Fruit fly (Drosophila melanogaster) whole organism, wandering third instar larva: ENCODE data around the gene CG17328.
A peak's percentile ranks its signal among the peaks of the same experiment; 100 is the strongest.

Experiments used
- CrebA ChIP-seq: fragments of 200-800 bp; sonication (Bioruptor generic); optimal IDR thresholded peaks from 2 replicates; lab custom pipeline; 2016; ENCODE audit warnings: missing biosample characterization, mild to moderate bottlenecking, missing genetic modification characterization, borderline replicate concordance
- h ChIP-seq: fragments of 200-800 bp; sonication (Bioruptor generic); optimal IDR thresholded peaks from 3 replicates; lab custom pipeline; 2016; ENCODE audit warnings: missing biosample characterization, mild to moderate bottlenecking, missing genetic modification characterization
- rgr ChIP-seq: fragments of 200-800 bp; sonication (Bioruptor generic); optimal IDR thresholded peaks from 3 replicates; lab custom pipeline; 2016; ENCODE audit warnings: missing biosample characterization, mild to moderate bottlenecking, missing genetic modification characterization
- tai ChIP-seq: sonication (Bioruptor generic); optimal IDR thresholded peaks from 2 replicates; lab custom pipeline; 2016; ENCODE audit warnings: missing biosample characterization, missing genetic modification characterization

- TF ChIP-seq tai (GFP tag; lab: Kevin White, UChicago) (peak; percentile 71), CrebA (GFP tag; lab: Kevin White, UChicago) (peak; percentile 48), rgr (GFP tag; lab: Kevin White, UChicago) (peak; percentile 91), h (peak; percentile 91)
These were observed 13.9 kb upstream of the CG17328 start for dm6 chr2L:16285692-16286359.
